Worm (Caenorhabditis elegans): ENCODE data around the gene C52B11.5.

The C52B11.5 gene

ce11 chrX:1272539-1272938 is at the start of gene C52B11.5:
Gene C52B11.5 (plus strand): TSS chrX:1272788.
- TF ChIP-seq ref-1 (GFP tag; conservative IDR thresholded peaks at IDR 0.05), result no peak
- TF ChIP-seq cog-1 (tag; optimal IDR thresholded peaks at IDR 0.05), result no peak
- TF ChIP-seq klf-2 (GFP tag; conservative IDR thresholded peaks at IDR 0.05), result no peak
- no peak for TF ChIP-seq ztf-23 (GFP tag; IDR thresholded peaks at IDR 0.05)
- no peak for TF ChIP-seq med-1 (GFP tag; optimal IDR thresholded peaks at IDR 0.05; ENCODE audit: insufficient read depth)
- TF ChIP-seq tab-1 (GFP tag; IDR thresholded peaks at IDR 0.05), result no peak
- TF ChIP-seq flt-1 (GFP tag; IDR thresholded peaks at IDR 0.05), result no peak
- no peak for TF ChIP-seq ztf-29 (GFP tag; IDR thresholded peaks at IDR 0.05)
- TF ChIP-seq T22C8.4 (GFP tag; IDR thresholded peaks at IDR 0.05), result no peak

- no peak for TF ChIP-seq T22C8.4 (GFP tag; IDR thresholded peaks at IDR 0.05)
- no peak for TF ChIP-seq tab-1 (GFP tag; IDR thresholded peaks at IDR 0.05)
Measured at ce11 chrX:1223089-1223488, 49.5 kb upstream of the C52B11.5 start.

- no peak for TF ChIP-seq ztf-29 (GFP tag; IDR thresholded peaks at IDR 0.05)
- 0 out of 2 replicates have a peak, but pooled peaks have one; percentile 59 for TF ChIP-seq flt-1 (GFP tag; IDR thresholded peaks at IDR 0.05)
- TF ChIP-seq ztf-23 (GFP tag; IDR thresholded peaks at IDR 0.05), result 0 out of 2 replicates have a peak, but pooled peaks have one; percentile 10
- TF ChIP-seq tab-1 (GFP tag; IDR thresholded peaks at IDR 0.05), result 0 out of 2 replicates have a peak, but pooled peaks have one; percentile 43
Measured at ce11 chrX:1223841-1224240, 48.7 kb upstream of the C52B11.5 start.

DNA sequence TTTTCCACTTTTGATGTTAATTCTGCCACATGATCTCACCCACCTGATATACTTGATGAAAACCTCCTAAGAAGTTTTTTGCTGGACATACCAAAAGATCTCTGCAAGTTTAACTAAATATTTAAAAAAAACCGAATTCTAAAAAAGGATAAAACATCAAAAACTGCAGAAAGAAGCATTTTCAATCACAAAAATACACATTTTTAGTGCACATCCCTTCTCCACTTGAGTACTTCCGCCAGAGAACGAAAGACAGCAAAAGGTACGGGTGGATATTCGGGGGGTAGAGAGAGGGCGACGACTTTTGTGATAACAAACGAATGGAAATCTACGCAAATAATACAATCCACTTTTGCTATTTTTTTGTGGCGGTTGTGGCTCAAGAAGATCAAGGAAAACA is 41.9 kb upstream of the C52B11.5 start, which contains the start of gene C46H3.2:
Gene C46H3.2 (minus strand): TSS at position 101 of the 400 bp plus-strand sequence.
- TF ChIP-seq cog-1 (tag; optimal IDR thresholded peaks at IDR 0.05) (no peak), flt-1 (GFP tag; IDR thresholded peaks at IDR 0.05) (no peak), ztf-29 (GFP tag; IDR thresholded peaks at IDR 0.05) (no peak), ref-1 (GFP tag; conservative IDR thresholded peaks at IDR 0.05) (no peak), T22C8.4 (GFP tag; IDR thresholded peaks at IDR 0.05) (no peak), klf-2 (GFP tag; conservative IDR thresholded peaks at IDR 0.05) (no peak)

DNA sequence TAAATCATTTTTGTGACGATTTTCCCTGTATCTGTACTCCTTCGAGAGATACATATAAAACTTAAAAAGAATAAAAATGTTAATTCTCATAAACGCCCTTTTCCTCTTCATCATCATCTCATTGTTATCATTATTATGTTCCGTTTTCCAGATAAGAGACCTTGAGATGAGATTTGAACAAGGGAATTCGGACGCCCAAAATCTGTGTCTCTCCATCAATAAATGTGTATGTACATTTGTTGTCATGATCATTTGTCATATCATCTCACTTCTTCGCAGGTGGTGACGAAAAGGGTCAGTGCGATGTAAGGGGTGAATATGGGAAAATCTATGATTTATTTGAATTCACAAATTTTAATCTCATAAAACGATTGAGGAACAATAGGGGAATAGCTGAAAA is 40.5 kb upstream of the C52B11.5 start:
- TF ChIP-seq ztf-29 (GFP tag; IDR thresholded peaks at IDR 0.05) (no peak), ref-1 (GFP tag; conservative IDR thresholded peaks at IDR 0.05) (no peak)

- TF ChIP-seq flt-1 (GFP tag; IDR thresholded peaks at IDR 0.05), result peak; percentile 41; the same call in 1 of the 2 replicates
Measured at ce11 chrX:1233889-1234288, 38.7 kb upstream of the C52B11.5 start.

DNA sequence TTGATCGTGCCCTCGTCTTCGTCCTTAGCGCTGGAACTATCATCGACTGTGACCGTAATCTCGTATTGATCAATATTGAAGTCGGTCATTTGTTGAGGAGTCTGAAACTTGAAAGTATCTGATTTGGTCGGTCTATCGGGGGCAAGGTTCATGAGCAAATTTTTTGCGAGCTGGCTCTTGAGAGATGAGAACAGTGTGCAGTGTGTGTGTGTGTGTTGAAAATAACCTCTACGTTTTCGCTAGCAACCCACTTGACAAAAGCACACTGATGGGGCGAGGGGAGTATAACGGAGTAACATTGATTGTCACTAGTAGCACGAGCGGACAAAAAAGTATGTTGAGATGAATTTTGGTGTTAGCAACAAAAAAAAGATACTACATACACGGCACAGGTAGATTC is 33.8 kb upstream of the C52B11.5 start, which contains the start of gene C25G6.3:
Gene C25G6.3 (minus strand): TSS at position 101 of the 400 bp plus-strand sequence.
- TF ChIP-seq T22C8.4 (GFP tag; IDR thresholded peaks at IDR 0.05) (no peak), klf-2 (GFP tag; conservative IDR thresholded peaks at IDR 0.05) (no peak), ztf-23 (GFP tag; IDR thresholded peaks at IDR 0.05) (no peak), tab-1 (GFP tag; IDR thresholded peaks at IDR 0.05) (no peak), ref-1 (GFP tag; conservative IDR thresholded peaks at IDR 0.05) (no peak), med-1 (GFP tag; optimal IDR thresholded peaks at IDR 0.05; ENCODE audit: insufficient read depth) (no peak), ztf-29 (GFP tag; IDR thresholded peaks at IDR 0.05) (no peak), flt-1 (GFP tag; IDR thresholded peaks at IDR 0.05) (no peak), cog-1 (tag; optimal IDR thresholded peaks at IDR 0.05) (no peak)

ce11 chrX:1242763-1243162 is 29.8 kb upstream of the C52B11.5 start:
- TF ChIP-seq klf-2 (GFP tag; conservative IDR thresholded peaks at IDR 0.05) (no peak), ref-1 (GFP tag; conservative IDR thresholded peaks at IDR 0.05) (no peak), T22C8.4 (GFP tag; IDR thresholded peaks at IDR 0.05) (no peak), med-1 (GFP tag; optimal IDR thresholded peaks at IDR 0.05; ENCODE audit: insufficient read depth) (no peak), cog-1 (tag; optimal IDR thresholded peaks at IDR 0.05) (no peak)

ce11 chrX:1244235-1244634 is 28.4 kb upstream of the C52B11.5 start:
- TF ChIP-seq ztf-29 (GFP tag; IDR thresholded peaks at IDR 0.05), result no peak
- TF ChIP-seq T22C8.4 (GFP tag; IDR thresholded peaks at IDR 0.05), result peak; percentile 70
- TF ChIP-seq flt-1 (GFP tag; IDR thresholded peaks at IDR 0.05), result 0 out of 2 replicates have a peak, but pooled peaks have one; percentile 20

ce11 chrX:1245717-1246116 is 26.9 kb upstream of the C52B11.5 start, which contains the start of gene tsp-9:
Gene tsp-9 (plus strand): TSS chrX:1246017.
- TF ChIP-seq cog-1 (tag; optimal IDR thresholded peaks at IDR 0.05) (no peak), ztf-29 (GFP tag; IDR thresholded peaks at IDR 0.05) (no peak), med-1 (GFP tag; optimal IDR thresholded peaks at IDR 0.05; ENCODE audit: insufficient read depth) (no peak), flt-1 (GFP tag; IDR thresholded peaks at IDR 0.05) (no peak), ztf-23 (GFP tag; IDR thresholded peaks at IDR 0.05) (no peak), tab-1 (GFP tag; IDR thresholded peaks at IDR 0.05) (no peak), ref-1 (GFP tag; conservative IDR thresholded peaks at IDR 0.05) (no peak)

DNA sequence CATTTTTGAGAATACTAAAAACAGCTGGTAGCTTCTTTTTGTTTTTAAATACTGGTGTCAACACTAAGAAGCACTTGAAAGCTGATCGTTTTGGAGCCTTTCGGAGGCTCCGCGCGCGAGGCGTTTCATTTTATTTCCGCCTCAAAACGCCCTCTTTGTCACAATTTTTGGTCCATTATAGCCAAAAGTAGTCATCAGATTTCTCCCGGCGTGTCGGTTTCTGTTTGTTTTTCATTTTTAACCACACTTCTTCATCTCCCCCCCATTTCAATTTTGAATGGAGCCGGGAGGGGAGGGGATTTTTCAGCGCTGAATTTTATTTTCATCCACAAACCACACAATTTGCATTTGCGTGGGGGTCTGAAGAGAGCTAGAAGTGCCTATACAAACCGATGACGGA is 22.9 kb upstream of the C52B11.5 start, which contains the start of gene C25G6.4:
Gene C25G6.4 (minus strand): TSS at position 101 of the 400 bp plus-strand sequence.
- TF ChIP-seq cog-1 (tag; optimal IDR thresholded peaks at IDR 0.05) (no peak), ztf-29 (GFP tag; IDR thresholded peaks at IDR 0.05) (no peak), med-1 (GFP tag; optimal IDR thresholded peaks at IDR 0.05; ENCODE audit: insufficient read depth) (no peak), flt-1 (GFP tag; IDR thresholded peaks at IDR 0.05) (no peak), ref-1 (GFP tag; conservative IDR thresholded peaks at IDR 0.05) (no peak), klf-2 (GFP tag; conservative IDR thresholded peaks at IDR 0.05) (no peak), ztf-23 (GFP tag; IDR thresholded peaks at IDR 0.05) (no peak), T22C8.4 (GFP tag; IDR thresholded peaks at IDR 0.05) (no peak)

Measured in whole organism, midembryonic.